Worm (Caenorhabditis elegans): ENCODE results near the gene str-228.
A peak's percentile ranks its signal among the peaks of the same experiment; 100 is the strongest.

The str-228 gene

ce11 chrV:3496880-3497279 lies 13.1 kb upstream of the str-228 start, which contains the start of gene C07G3.15:
TSS of gene C07G3.15 (minus strand) at chrV:3496980.
- TF ChIP-seq Y56A3A.18 (GFP tag; IDR thresholded peaks at IDR 0.05) (no peak), ama-1 (optimal IDR thresholded peaks at IDR 0.05) (no peak), ama-1 (GFP tag; optimal IDR thresholded peaks at IDR 0.05) (no peak), nhr-179 (tag; optimal IDR thresholded peaks at IDR 0.05) (no peak)

ce11 chrV:3502038-3502437 lies 7.9 kb upstream of the str-228 start, which contains the start of the genes C07G3.8 and C07G3.10:
TSS of gene C07G3.8 (minus strand) at chrV:3502138.
TSS of gene C07G3.10 (plus strand) at chrV:3502307.
- TF ChIP-seq ZK185.1 (tag; optimal IDR thresholded peaks at IDR 0.05; ENCODE audit: poor library complexity, severe bottlenecking) (no peak), attf-3 (GFP tag; conservative IDR thresholded peaks at IDR 0.05) (no peak), somi-1 (GFP tag; optimal IDR thresholded peaks at IDR 0.05) (no peak), ztf-18 (tag; optimal IDR thresholded peaks at IDR 0.05) (no peak), ztf-22 (GFP tag; optimal IDR thresholded peaks at IDR 0.05) (no peak), F37B4.10 (GFP tag; IDR thresholded peaks at IDR 0.05) (no peak), K11D2.4 (GFP tag; IDR thresholded peaks at IDR 0.05) (no peak)

- TF ChIP-seq atf-7 (tag; optimal IDR thresholded peaks at IDR 0.05) = peak; percentile 26
- peak; percentile 48 for TF ChIP-seq pha-4 (tag; optimal IDR thresholded peaks at IDR 0.05)
- TF ChIP-seq tbp1 (GFP tag; optimal IDR thresholded peaks at IDR 0.05) = peak; percentile 21
- no peak for TF ChIP-seq ekl-4 (GFP tag; IDR thresholded peaks at IDR 0.05)
- TF ChIP-seq unc-62 (GFP tag; optimal IDR thresholded peaks at IDR 0.05) = peak; percentile 62
- TF ChIP-seq bed-1 (GFP tag; IDR thresholded peaks at IDR 0.05) = no peak
- TF ChIP-seq nhr-80 (tag; optimal IDR thresholded peaks at IDR 0.05) = peak; percentile 79
These were observed 4.2 kb upstream of the str-228 start for ce11 chrV:3505745-3506144.

ce11 chrV:3506252-3506651 lies 3.7 kb upstream of the str-228 start, which contains the start of gene ugt-64:
TSS of gene ugt-64 (minus strand) at chrV:3506352.
- peak; percentile 24 for TF ChIP-seq lsl-1 (GFP tag; optimal IDR thresholded peaks at IDR 0.05)

- no peak for TF ChIP-seq T07F8.4 (tag; optimal IDR thresholded peaks at IDR 0.05)
- no peak for TF ChIP-seq rpc-1 (optimal IDR thresholded peaks at IDR 0.05)
- TF ChIP-seq rpc-1 (tag; optimal IDR thresholded peaks at IDR 0.05) = no peak
- TF ChIP-seq Y53F4B.3 (GFP tag; IDR thresholded peaks at IDR 0.05) = no peak
- TF ChIP-seq die-1 (tag; optimal IDR thresholded peaks at IDR 0.05) = no peak
- TF ChIP-seq F22D6.2 (tag; optimal IDR thresholded peaks at IDR 0.05) = no peak
- TF ChIP-seq ceh-40 (GFP tag; IDR thresholded peaks at IDR 0.05) = no peak
- no peak for TF ChIP-seq hlh-12 (tag; optimal IDR thresholded peaks at IDR 0.05)
- TF ChIP-seq B0019.2 (GFP tag; conservative IDR thresholded peaks at IDR 0.05) = no peak
These were observed 2.3 kb upstream of the str-228 start, which contains the start of gene str-225 for ce11 chrV:3507691-3508090. TSS of gene str-225 (plus strand) at chrV:3507822.

ce11 chrV:3512381-3512780 lies 2.4 kb downstream of the str-228 start, which contains the start of gene str-226:
TSS of gene str-226 (plus strand) at chrV:3512681.
- TF ChIP-seq aptf-3 (GFP tag; IDR thresholded peaks at IDR 0.05) (no peak), F22D6.2 (tag; optimal IDR thresholded peaks at IDR 0.05) (no peak), tbp1 (GFP tag; optimal IDR thresholded peaks at IDR 0.05) (no peak), B0336.3 (GFP tag; IDR thresholded peaks at IDR 0.05) (no peak), rpc-1 (optimal IDR thresholded peaks at IDR 0.05) (no peak), rpc-1 (tag; optimal IDR thresholded peaks at IDR 0.05) (no peak), F33H1.4 (GFP tag; IDR thresholded peaks at IDR 0.05) (no peak), nfya-2 (GFP tag; IDR thresholded peaks at IDR 0.05) (no peak), T26A5.8 (tag; optimal IDR thresholded peaks at IDR 0.05) (no peak), lsy-27 (tag; optimal IDR thresholded peaks at IDR 0.05; ENCODE audit: borderline replicate concordance, insufficient read depth) (no peak), die-1 (tag; optimal IDR thresholded peaks at IDR 0.05) (no peak), mxl-1 (tag; optimal IDR thresholded peaks at IDR 0.05) (no peak), F10E7.11 (tag; optimal IDR thresholded peaks at IDR 0.05) (no peak), ekl-4 (GFP tag; IDR thresholded peaks at IDR 0.05) (no peak), cebp-1 (GFP tag; IDR thresholded peaks at IDR 0.05) (no peak), cebp-1 (tag; optimal IDR thresholded peaks at IDR 0.05) (no peak), K12H6.12 (tag; optimal IDR thresholded peaks at IDR 0.05) (no peak)

All from whole organism, young adult.